Worm (Caenorhabditis elegans) whole organism, mixed stage, embryonic: ENCODE results near the gene Y48B6A.10.

Experiments used
- bed-3 ChIP-seq: fragments of 200-800 bp; sonication (Bioruptor generic); optimal IDR thresholded peaks from 3 replicates; lab custom pipeline; 2018; ENCODE audit warnings: mild to moderate bottlenecking, missing genetic modification characterization, moderate library complexity, missing compliant biosample characterization
- blmp-1 ChIP-seq: fragments of 150-350 bp; optimal IDR thresholded peaks from 2 replicates; lab custom pipeline; 2014; ENCODE audit warnings: missing biosample characterization, missing genetic modification characterization
- ceh-39 ChIP-seq: fragments of 150-350 bp; optimal IDR thresholded peaks from 2 replicates; lab custom pipeline; 2014; ENCODE audit warnings: missing biosample characterization, missing genetic modification characterization
- elt-1 ChIP-seq: sonication (generic microtip); optimal IDR thresholded peaks from 2 replicates; lab custom pipeline; 2017; ENCODE audit warnings: missing genetic modification characterization, mild to moderate bottlenecking, missing compliant biosample characterization, antibody characterized with exemption, moderate library complexity, borderline replicate concordance; ENCODE audit not compliant: insufficient read depth
- elt-3 ChIP-seq: fragments of 150-350 bp; optimal IDR thresholded peaks from 2 replicates; lab custom pipeline; 2014; ENCODE audit warnings: missing biosample characterization, missing genetic modification characterization
- nhr-12 ChIP-seq: fragments of 150-350 bp; optimal IDR thresholded peaks from 2 replicates; lab custom pipeline; 2014; ENCODE audit warnings: missing biosample characterization, missing genetic modification characterization
- nhr-2 ChIP-seq: fragments of 150-350 bp; optimal IDR thresholded peaks from 2 replicates; lab custom pipeline; 2014; ENCODE audit warnings: missing biosample characterization, missing genetic modification characterization
- unc-39 ChIP-seq: fragments of 150-350 bp; optimal IDR thresholded peaks from 2 replicates; lab custom pipeline; 2014; ENCODE audit warnings: missing biosample characterization, missing genetic modification characterization
- ztf-11 ChIP-seq: fragments of 150-350 bp; optimal IDR thresholded peaks from 2 replicates; lab custom pipeline; 2014; ENCODE audit warnings: missing biosample characterization, missing genetic modification characterization

- TF ChIP-seq ztf-11 (tag; lab: Kevin White, UChicago) (no peak), ceh-39 (tag; lab: Kevin White, UChicago) (no peak), nhr-12 (tag; lab: Kevin White, UChicago) (no peak), elt-1 (no peak), unc-39 (tag; lab: Kevin White, UChicago) (no peak), nhr-2 (no peak), blmp-1 (tag; lab: Kevin White, UChicago) (no peak), elt-3 (tag; lab: Kevin White, UChicago) (no peak), bed-3 (no peak)
Measured at ce11 chrII:14178233-14178969, 35.8 kb upstream of the Y48B6A.10 start, which contains the start of gene efhd-1.
